Worm (Caenorhabditis elegans): Measurements from ENCODE around the gene Y54G2A.26.

Y54G2A.26 gene

DNA sequence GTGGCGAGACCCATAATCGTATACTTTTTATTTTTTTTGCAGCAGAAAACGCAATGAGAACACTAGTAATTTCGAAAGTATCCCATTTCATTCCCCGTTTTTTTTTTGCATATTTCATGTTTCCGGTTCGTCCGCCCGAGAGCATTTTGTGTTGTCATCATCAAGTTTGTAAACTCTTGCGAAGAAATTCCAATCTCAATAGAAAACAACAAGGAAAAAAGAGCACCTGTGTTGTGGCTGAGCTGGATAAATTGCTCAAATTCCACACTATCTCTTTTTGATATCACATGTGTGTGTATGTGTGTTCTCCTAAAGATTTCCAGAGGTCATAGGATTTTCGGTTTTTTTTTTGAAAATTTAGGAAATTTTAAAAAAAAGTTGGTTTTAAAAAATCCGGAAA lies 36.7 kb upstream of the Y54G2A.26 start:
- TF ChIP-seq nhr-76 (tag; optimal IDR thresholded peaks at IDR 0.05): no peak

DNA sequence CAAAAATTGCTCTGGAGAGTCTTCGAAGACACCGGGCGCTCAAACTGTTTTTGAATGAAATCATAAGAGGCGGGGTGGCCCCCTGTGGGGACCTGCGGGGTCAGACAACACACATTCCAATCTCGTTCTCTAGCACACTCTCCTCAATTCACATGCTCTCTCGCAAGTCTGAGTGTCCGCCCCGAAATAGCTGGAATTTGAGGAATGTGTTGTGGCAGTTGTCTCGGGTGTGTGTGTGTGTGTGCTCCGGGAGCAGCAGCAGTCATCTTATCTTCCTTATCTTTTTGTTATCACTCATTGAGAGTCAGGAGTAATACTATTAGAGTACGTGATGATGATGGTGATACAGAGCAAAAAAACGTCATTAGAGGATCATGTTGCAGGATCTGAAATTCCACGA lies 34.6 kb upstream of the Y54G2A.26 start:
- peak; percentile 76 for TF ChIP-seq hlh-1 (tag; optimal IDR thresholded peaks at IDR 0.05)
- no peak for TF ChIP-seq lin-32 (GFP tag; optimal IDR thresholded peaks at IDR 0.05)
- TF ChIP-seq unc-62 (GFP tag; optimal IDR thresholded peaks at IDR 0.05): peak; percentile 27
- peak; percentile 68 for TF ChIP-seq unc-120 (tag; optimal IDR thresholded peaks at IDR 0.05; ENCODE audit: poor library complexity, severe bottlenecking)

DNA sequence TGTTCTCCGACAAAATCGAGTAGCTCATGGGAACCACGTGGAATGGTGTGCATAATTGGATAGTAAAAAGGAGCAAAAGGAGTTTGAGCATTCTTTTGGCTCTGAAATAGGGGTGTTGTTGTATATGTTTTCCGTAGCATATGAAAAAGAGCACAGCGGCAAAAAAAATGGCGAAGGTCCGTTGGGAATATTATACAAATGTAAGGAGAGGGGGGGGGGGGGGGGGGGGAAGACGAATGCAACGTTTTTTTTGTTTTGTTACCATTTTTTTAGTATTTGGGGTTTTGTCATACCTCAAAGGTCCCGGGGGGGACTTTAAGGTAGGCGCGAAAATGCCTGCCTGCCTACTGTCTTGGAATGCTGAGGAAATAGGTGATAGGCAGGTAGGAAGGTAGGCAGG lies 33.6 kb upstream of the Y54G2A.26 start, which contains the start of gene ndnf-1:
Gene ndnf-1 (minus strand): TSS at position 101 of the 400 bp plus-strand sequence.
- TF ChIP-seq hlh-1 (tag; optimal IDR thresholded peaks at IDR 0.05) (no peak), bed-3 (GFP tag; optimal IDR thresholded peaks at IDR 0.05) (no peak), snpc-4 (tag; optimal IDR thresholded peaks at IDR 0.05) (no peak), unc-120 (tag; optimal IDR thresholded peaks at IDR 0.05; ENCODE audit: poor library complexity, severe bottlenecking) (no peak), zip-8 (tag; optimal IDR thresholded peaks at IDR 0.05) (no peak), nhr-12 (tag; optimal IDR thresholded peaks at IDR 0.05) (no peak), unc-62 (GFP tag; optimal IDR thresholded peaks at IDR 0.05) (no peak), elt-3 (tag; optimal IDR thresholded peaks at IDR 0.05) (no peak), M03D4.4 (tag; optimal IDR thresholded peaks at IDR 0.05) (no peak), nhr-28 (tag; optimal IDR thresholded peaks at IDR 0.05) (no peak), ham-2 (GFP tag; optimal IDR thresholded peaks at IDR 0.05) (no peak), nhr-2 (tag; optimal IDR thresholded peaks at IDR 0.05) (no peak), ceh-43 (GFP tag; optimal IDR thresholded peaks at IDR 0.05) (no peak), lin-13 (tag; optimal IDR thresholded peaks at IDR 0.05) (no peak), mep-1 (tag; optimal IDR thresholded peaks at IDR 0.05) (no peak), mab-5 (tag; optimal IDR thresholded peaks at IDR 0.05) (no peak), cnd-1 (tag; optimal IDR thresholded peaks at IDR 0.05) (no peak)

DNA sequence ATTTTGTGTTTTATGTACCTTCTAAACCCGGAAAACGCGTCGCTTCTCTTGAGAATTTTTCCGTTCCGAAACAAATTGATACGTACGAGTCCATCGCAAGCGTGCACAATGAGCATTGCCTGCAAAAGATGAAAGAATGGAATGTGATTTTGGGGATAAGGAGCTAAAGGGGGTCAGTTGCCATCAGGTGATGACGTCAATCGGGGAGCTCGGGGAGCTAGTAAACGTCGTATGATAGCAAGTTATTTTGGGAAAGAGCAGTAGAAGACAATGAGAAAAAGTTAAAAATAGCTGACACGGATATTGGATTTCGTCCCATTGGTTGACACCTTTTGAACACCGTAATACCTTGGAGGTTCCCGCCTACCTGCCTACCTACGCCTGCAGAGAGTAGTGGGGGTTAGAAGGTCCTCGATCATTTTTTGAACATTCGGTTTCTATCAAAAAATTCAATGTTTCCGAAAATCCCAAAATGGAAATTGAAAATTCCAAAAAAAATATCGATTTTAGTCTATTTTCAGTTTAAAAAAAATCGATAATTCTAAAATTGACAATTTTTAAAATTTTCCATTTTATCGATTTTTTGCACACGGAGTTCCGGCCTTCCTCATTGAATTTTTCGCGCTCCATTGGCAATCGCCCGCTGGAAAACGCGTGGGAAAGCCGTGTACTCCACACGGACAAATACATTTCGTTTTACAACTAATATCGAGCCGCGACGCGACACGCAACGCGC lies 30.8 kb upstream of the Y54G2A.26 start:
- no peak for TF ChIP-seq lsy-2 (tag; optimal IDR thresholded peaks at IDR 0.05)
- TF ChIP-seq unc-120 (tag; optimal IDR thresholded peaks at IDR 0.05; ENCODE audit: poor library complexity, severe bottlenecking): no peak
- no peak for TF ChIP-seq ham-2 (GFP tag; optimal IDR thresholded peaks at IDR 0.05)
- TF ChIP-seq ztf-11 (tag; optimal IDR thresholded peaks at IDR 0.05): no peak
- TF ChIP-seq lin-32 (GFP tag; optimal IDR thresholded peaks at IDR 0.05): no peak
- TF ChIP-seq mab-5 (tag; optimal IDR thresholded peaks at IDR 0.05): no peak
- TF ChIP-seq ceh-43 (GFP tag; optimal IDR thresholded peaks at IDR 0.05): no peak
- TF ChIP-seq ceh-39 (tag; optimal IDR thresholded peaks at IDR 0.05): no peak

DNA sequence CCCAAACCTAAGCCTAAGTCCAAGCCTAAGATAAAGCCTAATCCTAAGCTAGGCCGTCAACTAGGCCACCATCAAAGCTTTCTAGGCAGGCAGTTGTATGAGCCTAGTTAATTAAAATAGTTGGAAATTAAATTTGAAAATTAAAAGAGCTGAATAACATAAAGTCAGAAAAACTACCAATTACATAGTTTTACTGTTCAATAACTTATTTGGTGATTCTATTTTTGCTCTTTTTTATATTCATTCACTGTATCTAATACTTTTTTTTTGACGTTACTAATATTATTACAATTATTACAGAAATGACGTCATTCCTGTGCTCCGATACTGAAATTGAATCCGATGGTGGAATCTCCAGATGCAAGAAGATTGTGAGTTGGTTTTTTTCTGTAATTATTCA lies 24.2 kb upstream of the Y54G2A.26 start, which contains the start of gene lin-22:
Gene lin-22 (plus strand): TSS at position 301 of the 400 bp plus-strand sequence.
- TF ChIP-seq nhr-12 (tag; optimal IDR thresholded peaks at IDR 0.05): no peak
- no peak for TF ChIP-seq elt-1 (tag; optimal IDR thresholded peaks at IDR 0.05; ENCODE audit: borderline replicate concordance, insufficient read depth)
- no peak for TF ChIP-seq sptf-1 (tag; optimal IDR thresholded peaks at IDR 0.05)
- no peak for TF ChIP-seq elt-3 (tag; optimal IDR thresholded peaks at IDR 0.05)
- no peak for TF ChIP-seq lin-13 (tag; optimal IDR thresholded peaks at IDR 0.05)
- no peak for TF ChIP-seq lsy-2 (tag; optimal IDR thresholded peaks at IDR 0.05)
- no peak for TF ChIP-seq drap-1 (GFP tag; optimal IDR thresholded peaks at IDR 0.05)
- no peak for TF ChIP-seq unc-39 (tag; optimal IDR thresholded peaks at IDR 0.05)
- no peak for TF ChIP-seq nhr-28 (tag; optimal IDR thresholded peaks at IDR 0.05)
- TF ChIP-seq blmp-1 (tag; optimal IDR thresholded peaks at IDR 0.05): no peak

DNA sequence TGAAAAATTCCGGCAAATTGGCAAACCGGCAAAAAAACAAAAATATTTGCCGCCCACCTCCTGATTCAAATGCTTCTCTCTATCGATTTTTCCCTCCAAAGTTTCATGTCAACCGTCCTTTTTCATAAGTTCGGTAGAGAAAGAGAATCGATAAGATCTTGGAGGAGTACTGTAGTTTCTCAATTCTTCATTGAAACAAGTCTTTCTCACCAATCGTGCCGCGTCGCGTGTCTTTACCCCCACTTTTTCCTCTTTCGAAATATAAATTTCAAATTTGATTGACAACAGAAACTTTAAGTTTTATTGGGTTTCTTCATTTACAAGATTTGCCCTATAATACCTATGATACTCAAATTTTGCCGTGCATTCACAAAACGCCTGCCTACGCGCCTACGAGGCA lies 23.3 kb upstream of the Y54G2A.26 start:
- no peak for TF ChIP-seq blmp-1 (tag; optimal IDR thresholded peaks at IDR 0.05)
- TF ChIP-seq lin-13 (tag; optimal IDR thresholded peaks at IDR 0.05): no peak
- TF ChIP-seq drap-1 (GFP tag; optimal IDR thresholded peaks at IDR 0.05): no peak
- no peak for TF ChIP-seq unc-39 (tag; optimal IDR thresholded peaks at IDR 0.05)
- TF ChIP-seq ces-1 (GFP tag; optimal IDR thresholded peaks at IDR 0.05): no peak
- TF ChIP-seq cnd-1 (tag; optimal IDR thresholded peaks at IDR 0.05): no peak
- TF ChIP-seq elt-3 (tag; optimal IDR thresholded peaks at IDR 0.05): no peak
- no peak for TF ChIP-seq M03D4.4 (tag; optimal IDR thresholded peaks at IDR 0.05)
- TF ChIP-seq unc-62 (GFP tag; optimal IDR thresholded peaks at IDR 0.05): no peak
- no peak for TF ChIP-seq nhr-2 (tag; optimal IDR thresholded peaks at IDR 0.05)
- no peak for TF ChIP-seq lsy-2 (tag; optimal IDR thresholded peaks at IDR 0.05)
